Worm (Caenorhabditis elegans) whole organism, late embryonic: ENCODE data around the gene srn-1.

ENCODE experiments used
- C08G9.2 ChIP-seq: sonication (generic microtip); optimal IDR thresholded peaks from 2 replicates; lab custom pipeline; 2016; ENCODE audit warnings: mild to moderate bottlenecking, missing genetic modification characterization, moderate library complexity, missing compliant biosample characterization
- nfya-1 ChIP-seq: sonication (generic microtip); optimal IDR thresholded peaks from 2 replicates; lab custom pipeline; 2017; ENCODE audit warnings: missing genetic modification characterization, mild to moderate bottlenecking, missing compliant biosample characterization, antibody characterized with exemption, moderate library complexity
- pag-3 ChIP-seq: sonication (generic microtip); optimal IDR thresholded peaks from 2 replicates; lab custom pipeline; 2016; ENCODE audit warnings: missing compliant biosample characterization, missing genetic modification characterization, borderline replicate concordance

ce11 chrV:6267237-6267812 is 18.9 kb downstream of the srn-1 start, which contains the start of gene mrck-1:
- TF ChIP-seq pag-3 (peak; percentile 67), nfya-1 (peak; percentile 96), C08G9.2 (peak; percentile 58)
